Fruit fly (Drosophila melanogaster) Kc167 (cell line): Measurements from ENCODE around the gene CG8036.

Source experiments
- Myc ChIP-seq: fragments of >200 bp; optimal IDR thresholded peaks from 2 replicates; lab custom pipeline; 2017; ENCODE audit warnings: missing external identifiers
- Sin3A ChIP-seq: fragments of >200 bp; optimal IDR thresholded peaks from 2 replicates; lab custom pipeline; 2018; ENCODE audit warnings: missing external identifiers
- h ChIP-seq: fragments of >200 bp; optimal IDR thresholded peaks from 3 replicates; lab custom pipeline; 2018; ENCODE audit warnings: missing external identifiers
- insv ChIP-seq: fragments of >200 bp; optimal IDR thresholded peaks from 3 replicates; lab custom pipeline; 2018; ENCODE audit warnings: missing external identifiers
- psq ChIP-seq: fragments of >200 bp; optimal IDR thresholded peaks from 2 replicates; lab custom pipeline; 2017; ENCODE audit warnings: missing external identifiers
- ttk ChIP-seq: sonication (Bioruptor generic); optimal IDR thresholded peaks from 2 replicates; lab custom pipeline; 2017; ENCODE audit warnings: missing external identifiers

Gene CG8036

DNA sequence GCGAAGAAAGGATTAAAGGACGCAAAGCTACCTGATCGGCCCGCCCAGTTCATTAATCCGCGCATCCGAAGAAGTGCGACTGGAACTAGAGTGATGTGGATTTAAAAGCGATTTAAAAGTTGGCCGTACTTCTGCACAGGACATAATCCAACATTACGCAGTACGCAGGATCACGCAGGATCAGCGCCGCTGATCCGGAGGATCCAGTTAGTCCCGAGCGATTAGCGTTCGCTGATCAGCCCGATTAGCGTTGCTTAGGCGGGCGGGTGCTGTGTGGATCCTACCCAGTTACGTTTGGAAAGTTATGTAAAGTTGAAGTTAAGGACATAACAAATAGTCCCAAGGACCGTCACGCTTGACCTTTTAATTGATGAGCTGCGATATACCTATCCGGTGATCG is 31.6 kb downstream of the CG8036 start:
- TF ChIP-seq ttk (no peak), Myc (no peak), psq (no peak), insv (lab: Kevin White, UChicago) (no peak), Sin3A (no peak), h (lab: Kevin White, UChicago) (no peak)

DNA sequence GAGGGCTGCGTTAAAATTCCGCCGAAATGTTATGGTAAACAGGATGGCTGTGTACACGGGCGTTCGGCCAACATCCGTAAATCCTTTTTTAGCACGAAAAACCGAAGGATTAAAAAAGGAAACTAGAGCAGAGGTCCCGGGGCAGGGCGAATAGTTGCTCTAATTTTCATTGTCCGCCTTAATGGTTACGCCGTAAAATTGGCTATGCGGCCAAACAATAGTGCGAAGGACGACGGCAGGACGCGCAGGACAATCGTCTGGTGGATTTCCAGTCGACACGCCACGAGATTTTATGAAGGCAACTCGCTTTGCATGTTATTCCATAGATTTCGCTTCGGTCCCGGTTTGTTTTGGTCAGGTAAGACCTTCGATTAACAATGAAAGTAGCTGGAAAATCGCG is 33.0 kb downstream of the CG8036 start:
- TF ChIP-seq psq (no peak), ttk (no peak), Myc (no peak)

DNA sequence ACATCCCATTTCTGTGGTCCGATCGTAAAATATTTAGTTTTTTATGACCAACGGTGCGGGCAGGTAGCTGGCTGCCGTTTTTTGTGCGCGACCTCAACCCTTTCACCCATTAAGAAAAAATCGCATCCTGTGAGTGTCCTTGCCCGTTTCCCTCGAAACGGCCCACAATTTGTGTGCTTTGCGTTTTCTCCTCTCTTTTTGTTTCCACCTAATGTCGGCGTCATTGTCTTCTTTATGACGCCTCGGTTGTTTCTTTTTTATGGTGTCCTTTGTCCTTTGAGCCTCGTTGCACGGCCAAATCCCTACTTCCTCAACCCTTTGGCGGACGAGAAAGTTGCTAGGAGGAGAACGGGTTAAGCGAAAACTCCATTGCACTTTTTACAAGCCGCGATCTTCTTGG is 33.5 kb downstream of the CG8036 start:
- no peak for TF ChIP-seq insv (lab: Kevin White, UChicago)
- TF ChIP-seq Sin3A, result no peak
- TF ChIP-seq psq, result no peak
- TF ChIP-seq Myc, result no peak
- no peak for TF ChIP-seq ttk
- no peak for TF ChIP-seq h (lab: Kevin White, UChicago)

DNA sequence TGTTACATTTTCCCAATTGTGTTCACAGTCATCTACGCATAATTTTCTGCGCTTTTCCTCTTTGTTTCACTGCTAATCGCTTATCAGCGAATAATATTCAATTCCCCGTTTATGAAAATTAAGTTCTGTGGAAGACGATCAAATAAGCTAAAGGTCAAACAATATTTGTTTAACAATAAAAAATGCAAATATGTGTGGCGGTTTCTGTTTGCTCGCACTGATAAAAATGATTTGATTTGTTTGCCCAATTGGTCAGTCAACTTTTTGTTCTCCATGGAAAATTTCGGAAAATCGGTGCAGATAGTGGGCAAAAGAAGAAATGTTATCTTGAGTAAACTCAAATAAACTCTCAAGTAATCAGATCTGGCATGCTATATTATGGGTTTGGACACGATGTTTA is 37.0 kb downstream of the CG8036 start:
- TF ChIP-seq h (lab: Kevin White, UChicago) (no peak), insv (lab: Kevin White, UChicago) (no peak), ttk (no peak), psq (no peak), Myc (no peak), Sin3A (no peak)

DNA sequence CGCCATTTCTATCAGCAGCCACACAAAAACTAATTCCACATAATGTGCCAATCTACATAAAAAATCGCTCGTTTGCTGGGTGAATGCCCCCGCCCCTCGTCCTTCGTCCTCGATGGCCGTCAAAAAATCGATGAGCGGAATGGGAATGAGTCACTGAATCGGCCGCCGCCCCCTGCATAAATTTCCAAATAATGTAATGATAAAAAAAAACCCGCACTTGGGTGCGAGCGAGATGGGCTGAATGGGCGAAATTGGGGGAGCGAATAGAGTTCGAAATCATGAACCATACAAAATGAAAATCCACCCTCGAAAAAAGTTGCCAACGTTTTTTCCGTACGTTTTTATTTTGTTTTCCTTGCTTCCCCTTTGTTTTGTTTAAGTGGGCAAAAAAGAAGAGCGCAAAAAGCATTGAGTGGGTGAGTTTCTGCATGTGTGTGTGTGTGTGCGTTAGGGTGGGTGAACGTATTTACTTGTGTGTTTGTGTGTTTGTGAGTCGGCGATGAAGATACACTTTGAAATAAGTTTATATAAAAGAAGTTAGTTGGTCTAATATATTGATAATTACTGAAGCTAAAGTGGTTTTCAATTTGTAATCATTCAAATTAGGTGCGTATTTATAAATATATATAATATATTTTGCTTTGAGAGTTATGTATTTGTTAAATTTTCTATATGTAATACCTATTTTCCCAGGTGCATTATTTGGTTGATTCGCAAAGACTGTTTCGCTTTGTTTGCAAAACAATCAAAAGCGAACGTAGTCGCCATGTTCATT is 37.8 kb downstream of the CG8036 start:
- TF ChIP-seq Sin3A (no peak), Myc (no peak), psq (no peak), insv (lab: Kevin White, UChicago) (no peak), ttk (no peak), h (lab: Kevin White, UChicago) (no peak)

DNA sequence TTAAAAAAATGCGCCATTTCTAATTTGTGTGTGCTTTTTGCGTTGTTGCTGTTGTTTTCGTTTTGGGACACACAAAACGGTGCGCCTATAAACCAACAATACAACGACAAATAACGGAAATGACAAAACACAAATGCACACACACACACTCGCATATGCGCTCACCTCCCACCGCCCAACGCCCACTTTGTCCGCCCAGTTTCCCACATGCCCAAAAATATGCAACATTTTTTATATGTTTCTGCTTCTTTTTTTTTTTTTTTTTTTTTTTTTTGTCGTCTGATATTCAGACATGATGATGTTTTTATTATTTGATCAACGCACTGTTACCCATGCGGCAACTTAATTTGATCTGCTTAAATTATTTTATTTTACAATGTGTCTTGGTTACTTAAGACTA is 39.5 kb downstream of the CG8036 start:
- TF ChIP-seq psq, result no peak
- no peak for TF ChIP-seq ttk
- no peak for TF ChIP-seq h (lab: Kevin White, UChicago)
- TF ChIP-seq insv (lab: Kevin White, UChicago), result no peak

DNA sequence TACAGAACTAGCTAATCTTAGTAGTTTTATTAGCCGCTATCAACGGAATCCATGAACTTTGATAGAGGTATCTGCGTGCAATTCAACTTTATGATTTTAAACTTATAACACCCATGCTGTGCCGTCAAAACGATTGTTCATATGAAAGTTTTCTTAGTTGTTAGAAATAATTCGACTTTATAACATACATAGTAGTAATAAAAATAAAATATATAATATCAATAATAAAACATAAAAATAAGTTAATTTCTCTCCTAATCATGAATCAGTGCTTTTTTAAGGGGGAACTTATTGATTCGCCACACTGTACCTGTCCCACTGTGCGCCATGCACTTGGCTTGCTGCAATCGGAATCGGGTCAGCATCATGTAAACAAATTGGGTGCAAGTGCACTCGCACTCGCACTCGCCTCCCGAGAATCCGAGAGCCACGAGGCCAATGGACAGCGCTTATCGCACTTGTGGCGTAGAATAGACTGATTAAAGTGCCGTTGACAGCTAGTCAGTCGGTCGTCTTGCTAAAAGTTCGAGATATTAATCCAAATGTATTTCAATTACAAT is 44.3 kb downstream of the CG8036 start:
- TF ChIP-seq h (lab: Kevin White, UChicago), result no peak
- TF ChIP-seq Sin3A, result no peak
- no peak for TF ChIP-seq ttk
- TF ChIP-seq insv (lab: Kevin White, UChicago), result no peak
- TF ChIP-seq psq, result no peak
- TF ChIP-seq Myc, result no peak

DNA sequence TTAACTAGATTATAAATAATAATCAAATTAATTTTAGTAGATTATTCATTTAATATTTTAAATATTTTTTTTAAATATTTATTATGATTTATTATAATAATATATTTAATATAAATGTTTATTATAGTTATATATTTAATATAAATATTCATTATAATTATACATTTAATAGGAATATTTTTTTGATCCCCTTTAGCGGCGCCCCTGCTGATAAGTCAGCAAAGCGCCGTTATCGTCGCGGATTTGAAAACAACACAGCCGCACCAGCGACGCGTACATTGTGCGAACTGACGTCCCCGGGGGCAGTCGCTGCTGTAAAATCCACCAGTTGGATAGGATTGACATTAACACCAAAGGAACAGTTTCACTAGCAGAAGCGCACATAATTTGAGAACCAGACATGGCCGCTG is 45.1 kb downstream of the CG8036 start, which contains the start of gene CG8112:
TSS of gene CG8112 (plus strand) at position 212 of the 410 bp plus-strand sequence.
- TF ChIP-seq ttk, result no peak
- TF ChIP-seq insv (lab: Kevin White, UChicago), result no peak
- no peak for TF ChIP-seq h (lab: Kevin White, UChicago)
- no peak for TF ChIP-seq Sin3A
- TF ChIP-seq Myc, result no peak
- TF ChIP-seq psq, result no peak

DNA sequence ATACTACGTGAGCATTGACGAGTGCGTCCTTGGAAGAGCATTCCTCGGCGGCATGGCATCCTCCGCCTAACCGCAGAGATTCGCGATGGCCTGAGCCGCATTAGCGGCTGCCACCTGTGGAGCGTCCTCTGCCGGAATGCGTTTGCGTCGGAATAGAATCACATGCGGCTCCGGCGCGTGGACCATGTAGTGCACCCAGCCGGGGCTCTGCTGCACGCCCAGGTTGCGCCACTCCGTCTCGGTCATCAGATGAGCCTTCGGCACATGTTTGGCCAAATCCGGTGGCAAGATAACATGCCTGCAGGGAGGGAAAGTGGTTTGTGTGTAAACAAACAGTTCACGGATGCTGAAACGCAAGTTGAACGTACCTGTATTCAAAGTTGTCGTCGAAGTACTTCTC is 47.7 kb downstream of the CG8036 start:
- TF ChIP-seq insv (lab: Kevin White, UChicago), result no peak
- TF ChIP-seq h (lab: Kevin White, UChicago), result no peak
- TF ChIP-seq psq, result no peak
- TF ChIP-seq Myc, result no peak
- no peak for TF ChIP-seq Sin3A
- no peak for TF ChIP-seq ttk

DNA sequence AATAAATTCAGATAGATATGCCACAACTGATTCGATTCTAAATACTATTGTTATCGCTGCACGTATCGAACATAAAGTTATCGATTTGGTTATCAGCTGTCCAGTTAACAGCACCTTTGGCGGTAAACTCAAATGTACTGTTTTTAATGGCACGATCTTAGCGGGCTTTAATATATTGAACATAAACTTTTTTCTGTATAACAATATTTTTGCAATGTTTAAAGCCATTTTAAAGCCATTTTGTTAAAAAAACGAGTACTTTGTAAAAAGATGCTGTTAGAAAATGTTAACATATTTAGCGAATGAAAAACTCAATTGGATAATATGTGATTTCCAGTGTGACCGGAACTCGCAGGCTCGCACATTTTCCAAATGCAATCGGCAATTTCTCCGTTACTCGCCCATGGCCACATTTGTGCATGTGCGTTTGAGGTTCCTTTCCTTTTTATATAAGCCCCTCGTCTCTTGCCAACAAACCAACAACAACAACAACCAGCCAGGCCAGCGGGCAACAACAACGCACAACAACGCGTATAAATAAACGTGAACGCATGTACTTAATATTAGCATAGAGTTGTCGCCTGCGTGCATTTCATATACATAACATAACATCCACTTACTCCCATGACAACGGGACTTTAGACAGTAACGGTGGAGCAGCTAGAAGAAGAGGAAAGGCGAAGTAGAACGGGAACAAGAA is 48.3 kb downstream of the CG8036 start, which contains the start of gene TMEM216:
TSS of gene TMEM216 (plus strand) at position 393 of the 700 bp plus-strand sequence.
- TF ChIP-seq psq, result no peak
- no peak for TF ChIP-seq insv (lab: Kevin White, UChicago)
- no peak for TF ChIP-seq Myc
- TF ChIP-seq ttk, result no peak
- no peak for TF ChIP-seq h (lab: Kevin White, UChicago)
- no peak for TF ChIP-seq Sin3A

DNA sequence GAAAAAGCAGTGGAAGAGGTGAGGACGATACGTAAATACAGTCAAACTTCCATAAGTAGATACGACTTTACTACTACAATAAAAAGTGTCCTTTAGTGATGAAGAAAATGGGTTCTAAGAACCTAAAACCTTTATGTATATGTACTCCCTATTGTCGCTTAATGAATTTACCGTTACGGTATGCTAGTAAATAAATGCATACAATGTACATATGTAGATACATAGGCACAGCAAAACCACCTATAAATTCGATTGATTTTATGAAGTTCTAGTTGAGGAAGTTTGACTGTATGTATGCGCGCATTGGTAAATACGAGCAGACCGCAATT is 48.8 kb downstream of the CG8036 start:
- TF ChIP-seq h (lab: Kevin White, UChicago), result no peak
- no peak for TF ChIP-seq psq
- no peak for TF ChIP-seq Myc
- TF ChIP-seq insv (lab: Kevin White, UChicago), result no peak
- TF ChIP-seq Sin3A, result no peak

DNA sequence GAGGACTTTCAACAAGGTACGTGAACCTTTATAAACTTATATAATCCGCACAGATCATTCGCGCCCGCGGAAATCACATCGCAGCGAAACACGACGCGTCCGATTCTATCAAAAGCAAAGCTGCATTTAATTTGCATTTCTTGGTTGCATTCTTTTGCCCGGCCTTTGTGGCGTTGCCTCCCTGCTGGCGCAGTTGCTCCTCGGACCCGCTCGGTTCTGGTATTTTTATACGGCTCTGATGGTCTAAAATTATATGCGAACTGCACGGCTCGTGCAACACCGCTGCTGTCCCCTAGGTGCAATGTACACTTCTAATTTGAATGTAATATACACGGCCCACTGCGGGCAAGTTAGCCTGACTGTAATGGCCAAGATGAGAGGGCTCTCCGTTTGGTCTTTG is 50.7 kb downstream of the CG8036 start, which contains the start of gene Cks85A:
TSS of gene Cks85A (minus strand) at position 101 of the 400 bp plus-strand sequence.
- TF ChIP-seq insv (lab: Kevin White, UChicago) (no peak), psq (no peak), ttk (no peak), Myc (no peak), h (lab: Kevin White, UChicago) (no peak), Sin3A (no peak)

DNA sequence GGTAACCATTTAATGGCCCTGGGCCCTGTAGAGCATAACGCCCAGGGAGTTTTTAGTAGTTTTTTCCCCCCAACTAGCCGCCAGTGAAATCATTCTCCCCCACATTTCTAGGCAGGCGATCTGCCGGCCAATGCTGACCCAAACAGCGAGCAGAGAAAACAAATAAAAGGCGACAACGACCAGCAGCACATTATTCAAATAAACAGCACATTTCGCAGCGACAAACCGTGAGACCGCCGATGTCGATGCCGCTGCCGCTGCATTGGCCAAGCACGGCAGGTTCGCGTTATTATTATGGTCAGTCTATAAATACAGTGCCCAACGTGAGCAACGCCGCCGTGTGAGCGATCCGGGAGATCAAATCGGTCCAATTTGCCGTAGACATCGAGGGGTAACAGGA is 51.2 kb downstream of the CG8036 start, which contains the start of gene CG11760:
TSS of gene CG11760 (plus strand) at position 301 of the 400 bp plus-strand sequence.
- TF ChIP-seq ttk (no peak), psq (no peak), Sin3A (no peak), h (lab: Kevin White, UChicago) (no peak), Myc (no peak), insv (lab: Kevin White, UChicago) (no peak)
